Fruit fly (Drosophila melanogaster) whole organism, embryonic: ENCODE data around the gene CG4854.

ENCODE experiments used
- Abd-B ChIP-seq: fragments of 200-800 bp; sonication (Bioruptor generic); optimal IDR thresholded peaks from 2 replicates; lab custom pipeline; 2018; ENCODE audit warnings: missing biosample characterization, mild to moderate bottlenecking, missing genetic modification characterization, moderate library complexity
- Antp ChIP-seq: fragments of 200-800 bp; sonication (Bioruptor generic); optimal IDR thresholded peaks from 3 replicates; lab custom pipeline; 2016; ENCODE audit warnings: missing biosample characterization, missing genetic modification characterization
- B-H2 ChIP-seq: fragments of 200-800 bp; sonication (Bioruptor generic); optimal IDR thresholded peaks from 2 replicates; lab custom pipeline; 2018; ENCODE audit warnings: missing biosample characterization, mild to moderate bottlenecking, missing genetic modification characterization
- BEAF-32 ChIP-seq: fragments of 200-800 bp; sonication (Bioruptor generic); optimal IDR thresholded peaks from 3 replicates; lab custom pipeline; 2017; ENCODE audit warnings: missing biosample characterization, missing genetic modification characterization, mild to moderate bottlenecking, moderate library complexity, missing genetic modification reagents
- Bdp1 ChIP-seq: fragments of 200-800 bp; sonication (Bioruptor generic); optimal IDR thresholded peaks from 3 replicates; lab custom pipeline; 2016; ENCODE audit warnings: missing biosample characterization, missing genetic modification characterization
- Bgb ChIP-seq: fragments of 200-800 bp; sonication (Bioruptor generic); IDR thresholded peaks from 2 replicates; pipeline ENCODE4 v1.3.6; 2022; ENCODE audit warnings: missing biosample characterization, missing genetic modification characterization; ENCODE audit not compliant: partially characterized antibody
- CG10959 ChIP-seq: fragments of 200-800 bp; sonication (Bioruptor generic); IDR thresholded peaks from 2 replicates; pipeline ENCODE4 v1.3.6; 2022; ENCODE audit warnings: missing biosample characterization, missing genetic modification characterization
- CG11723 ChIP-seq: fragments of 200-800 bp; sonication (Bioruptor generic); optimal IDR thresholded peaks from 2 replicates; lab custom pipeline; 2017; ENCODE audit warnings: missing biosample characterization, mild to moderate bottlenecking, missing genetic modification characterization
- CG12391 ChIP-seq: fragments of 200-800 bp; sonication (Bioruptor generic); optimal IDR thresholded peaks from 3 replicates; lab custom pipeline; 2018; ENCODE audit warnings: missing biosample characterization, mild to moderate bottlenecking, missing genetic modification characterization, moderate library complexity
- CG12769 ChIP-seq: fragments of 200-800 bp; sonication (Bioruptor generic); optimal IDR thresholded peaks from 2 replicates; lab custom pipeline; 2019; ENCODE audit warnings: missing biosample characterization, mild to moderate bottlenecking, missing genetic modification characterization, moderate library complexity
- CG13424 ChIP-seq: fragments of 200-800 bp; sonication (Bioruptor generic); optimal IDR thresholded peaks from 2 replicates; lab custom pipeline; 2019; ENCODE audit warnings: missing biosample characterization, mild to moderate bottlenecking, missing genetic modification characterization, moderate library complexity
- CG15514 ChIP-seq: fragments of 200-800 bp; sonication (Bioruptor generic); optimal IDR thresholded peaks from 3 replicates; lab custom pipeline; 2017; ENCODE audit warnings: missing biosample characterization, missing genetic modification characterization, mild to moderate bottlenecking, moderate library complexity, missing genetic modification reagents
- CG17802 ChIP-seq: fragments of 200-800 bp; sonication (Bioruptor generic); optimal IDR thresholded peaks from 2 replicates; lab custom pipeline; 2018; ENCODE audit warnings: missing biosample characterization, mild to moderate bottlenecking, missing genetic modification characterization, moderate library complexity
- CG32532 ChIP-seq: fragments of 200-800 bp; sonication (Bioruptor generic); IDR thresholded peaks from 2 replicates; pipeline ENCODE4 v1.3.6; 2022; ENCODE audit warnings: missing biosample characterization, missing genetic modification characterization
- CG6175 ChIP-seq: fragments of 200-800 bp; sonication (Bioruptor generic); IDR thresholded peaks from 3 replicates; pipeline ENCODE4 v1.3.6; 2022; ENCODE audit warnings: missing biosample characterization, missing genetic modification characterization
- CG6254 ChIP-seq: fragments of 200-800 bp; sonication (Bioruptor generic); optimal IDR thresholded peaks from 3 replicates; lab custom pipeline; 2017; ENCODE audit warnings: mild to moderate bottlenecking, missing biosample characterization, missing genetic modification reagents, missing genetic modification characterization
- CG6654 ChIP-seq: fragments of 200-800 bp; sonication (Bioruptor generic); optimal IDR thresholded peaks from 2 replicates; lab custom pipeline; 2017; ENCODE audit warnings: missing biosample characterization, mild to moderate bottlenecking, missing genetic modification characterization
- CG8281 ChIP-seq: fragments of 200-800 bp; sonication (Bioruptor generic); optimal IDR thresholded peaks from 2 replicates; lab custom pipeline; 2018; ENCODE audit warnings: missing biosample characterization, mild to moderate bottlenecking, missing genetic modification characterization, moderate library complexity
- CG8478 ChIP-seq: fragments of >200 bp; optimal IDR thresholded peaks from 2 replicates; lab custom pipeline; 2018
- CG9609 ChIP-seq: fragments of 200-800 bp; sonication (Bioruptor generic); optimal IDR thresholded peaks from 3 replicates; lab custom pipeline; 2016; ENCODE audit warnings: missing biosample characterization, missing genetic modification characterization
- Deaf1 ChIP-seq: fragments of 200-800 bp; optimal IDR thresholded peaks from 3 replicates; lab custom pipeline; 2019; ENCODE audit warnings: missing biosample characterization, mild to moderate bottlenecking, missing genetic modification characterization, moderate library complexity
- Dek ChIP-seq: fragments of 200-800 bp; sonication (Bioruptor generic); optimal IDR thresholded peaks from 3 replicates; lab custom pipeline; 2019; ENCODE audit warnings: missing biosample characterization, mild to moderate bottlenecking, missing genetic modification characterization, moderate library complexity
- ERR ChIP-seq: fragments of 200-800 bp; sonication (Bioruptor generic); optimal IDR thresholded peaks from 2 replicates; lab custom pipeline; 2016; ENCODE audit warnings: missing biosample characterization, missing genetic modification characterization
- Ets65A ChIP-seq: fragments of 200-800 bp; sonication (Bioruptor generic); peaks from one replicate; lab custom pipeline; 2016; ENCODE audit warnings: missing biosample characterization, missing genetic modification characterization
- Ets97D ChIP-seq: fragments of 200-800 bp; sonication (Bioruptor generic); optimal IDR thresholded peaks from 3 replicates; lab custom pipeline; 2016; ENCODE audit warnings: missing biosample characterization, missing genetic modification characterization
- Fer2 ChIP-seq: fragments of 200-800 bp; sonication (Bioruptor generic); optimal IDR thresholded peaks from 2 replicates; lab custom pipeline; 2018; ENCODE audit warnings: missing biosample characterization, mild to moderate bottlenecking, missing genetic modification characterization, moderate library complexity
- Fer3 ChIP-seq: fragments of 200-800 bp; sonication (Bioruptor generic); optimal IDR thresholded peaks from 2 replicates; lab custom pipeline; 2018; ENCODE audit warnings: missing biosample characterization, mild to moderate bottlenecking, missing genetic modification characterization, moderate library complexity
- HHEX ChIP-seq: fragments of 200-800 bp; sonication (Bioruptor generic); optimal IDR thresholded peaks from 3 replicates; lab custom pipeline; 2017; ENCODE audit warnings: missing biosample characterization, mild to moderate bottlenecking, missing genetic modification characterization, missing genetic modification reagents
- Hey ChIP-seq: fragments of 200-800 bp; sonication (Bioruptor generic); optimal IDR thresholded peaks from 3 replicates; lab custom pipeline; 2018; ENCODE audit warnings: missing biosample characterization, mild to moderate bottlenecking, missing genetic modification characterization
- HmgD ChIP-seq: fragments of 200-800 bp; sonication (Bioruptor generic); optimal IDR thresholded peaks from 3 replicates; lab custom pipeline; 2016; ENCODE audit warnings: missing biosample characterization, missing genetic modification characterization
- Lpt ChIP-seq: fragments of >200 bp; optimal IDR thresholded peaks from 2 replicates; lab custom pipeline; 2018; ENCODE audit warnings: missing biosample characterization, missing genetic modification characterization
- Mad ChIP-seq: fragments of 200-800 bp; sonication (Bioruptor generic); optimal IDR thresholded peaks from 2 replicates; lab custom pipeline; 2016; ENCODE audit warnings: missing biosample characterization, missing genetic modification characterization
- NC2α ChIP-seq: fragments of 200-800 bp; sonication (Bioruptor generic); optimal IDR thresholded peaks from 2 replicates; lab custom pipeline; 2016; ENCODE audit warnings: missing biosample characterization, missing genetic modification characterization
- bowl ChIP-seq: fragments of 200-800 bp; sonication (Bioruptor generic); IDR thresholded peaks from 2 replicates; pipeline ENCODE4 v1.3.6; 2022; ENCODE audit warnings: missing biosample characterization, missing genetic modification characterization
- caup ChIP-seq: fragments of 200-800 bp; sonication (Bioruptor generic); optimal IDR thresholded peaks from 3 replicates; lab custom pipeline; 2017; ENCODE audit warnings: missing biosample characterization, mild to moderate bottlenecking, missing genetic modification characterization, moderate library complexity; ENCODE audit not compliant: severe bottlenecking
- cwo ChIP-seq: fragments of 200-800 bp; sonication (Bioruptor generic); optimal IDR thresholded peaks from 3 replicates; lab custom pipeline; 2017; ENCODE audit warnings: missing biosample characterization, missing genetic modification characterization, mild to moderate bottlenecking, moderate library complexity, missing genetic modification reagents
- dm ChIP-seq: fragments of 200-800 bp; sonication (Bioruptor generic); optimal IDR thresholded peaks from 3 replicates; lab custom pipeline; 2016; ENCODE audit warnings: missing biosample characterization, missing genetic modification characterization
- ems ChIP-seq: fragments of 200-800 bp; sonication (Bioruptor generic); optimal IDR thresholded peaks from 3 replicates; lab custom pipeline; 2016; ENCODE audit warnings: missing biosample characterization, missing genetic modification characterization
- eyg ChIP-seq: fragments of 200-800 bp; sonication (Bioruptor generic); optimal IDR thresholded peaks from 3 replicates; lab custom pipeline; 2016; ENCODE audit warnings: missing biosample characterization, missing genetic modification characterization
- fru ChIP-seq: fragments of >200 bp; optimal IDR thresholded peaks from 2 replicates; lab custom pipeline; 2017
- gem ChIP-seq: fragments of 200-800 bp; sonication (Bioruptor generic); optimal IDR thresholded peaks from 2 replicates; lab custom pipeline; 2019; ENCODE audit warnings: missing biosample characterization, mild to moderate bottlenecking, missing genetic modification characterization, moderate library complexity
- hkb ChIP-seq, 2 experiments: fragments of 200-800 bp in 1 of 2; fragments of >200 bp in 1 of 2; sonication (Bioruptor generic) in 1 of 2; IDR thresholded peaks in 1 of 2; optimal IDR thresholded peaks in 1 of 2; 2 replicates each; pipeline versions ENCODE4 v1.3.6 to Lab custom; 2017 to 2022; ENCODE audit warnings: missing biosample characterization in 1 of 2, missing genetic modification characterization in 1 of 2
- pb ChIP-seq: fragments of 200-800 bp; sonication (Bioruptor generic); optimal IDR thresholded peaks from 3 replicates; lab custom pipeline; 2016; ENCODE audit warnings: missing biosample characterization, missing genetic modification characterization
- phol ChIP-seq: fragments of 200-800 bp; sonication (Bioruptor generic); optimal IDR thresholded peaks from 3 replicates; lab custom pipeline; 2018; ENCODE audit warnings: missing biosample characterization, mild to moderate bottlenecking, missing genetic modification characterization, moderate library complexity
- rib ChIP-seq: fragments of 200-800 bp; sonication (Bioruptor generic); IDR thresholded peaks from 2 replicates; pipeline ENCODE4 v1.3.6; 2022; ENCODE audit warnings: missing biosample characterization, missing genetic modification characterization
- sob ChIP-seq: fragments of 200-800 bp; sonication (Bioruptor generic); IDR thresholded peaks from 2 replicates; pipeline ENCODE4 v1.3.6; 2022; ENCODE audit warnings: missing biosample characterization, missing genetic modification characterization
- wdn ChIP-seq: fragments of 200-800 bp; sonication (Bioruptor generic); IDR thresholded peaks from 2 replicates; pipeline ENCODE4 v1.3.6; 2022; ENCODE audit warnings: missing biosample characterization, missing genetic modification characterization
- wor ChIP-seq: fragments of 200-800 bp; sonication (Bioruptor generic); IDR thresholded peaks from 2 replicates; pipeline ENCODE4 v1.3.6; 2022; ENCODE audit warnings: missing biosample characterization, missing genetic modification characterization
- zen2 ChIP-seq: fragments of 200-800 bp; sonication (Bioruptor generic); IDR thresholded peaks from 3 replicates; pipeline ENCODE4 v1.3.6; 2022; ENCODE audit warnings: missing biosample characterization, missing genetic modification characterization; ENCODE audit not compliant: partially characterized antibody
- zf30C ChIP-seq: fragments of 200-800 bp; sonication (Bioruptor generic); optimal IDR thresholded peaks from 3 replicates; lab custom pipeline; 2018; ENCODE audit warnings: missing biosample characterization, mild to moderate bottlenecking, missing genetic modification characterization
- zfh1 ChIP-seq: fragments of 200-800 bp; sonication (Bioruptor generic); IDR thresholded peaks from 3 replicates; pipeline ENCODE4 v1.3.6; 2022; ENCODE audit warnings: missing biosample characterization, missing genetic modification characterization

The CG4854 gene

dm6 chr3R:19999474-19999873 is 28.4 kb upstream of the CG4854 start (continued):
- TF ChIP-seq CG8478 (lab: Kevin White, UChicago) (no peak), CG10959 (GFP tag; lab: Robert Waterston, UW) (peak; percentile 62), zfh1 (peak; percentile 89), CG13424 (peak; percentile 86), CG6254 (GFP tag; lab: Kevin White, UChicago) (peak; percentile 42), HHEX (GFP tag; lab: Kevin White, UChicago) (peak; percentile 64), gem (peak; percentile 92), sob (GFP tag; lab: Robert Waterston, UW) (peak; percentile 82), ERR (no peak), CG6654 (GFP tag; lab: Kevin White, UChicago) (peak; percentile 43), rib (GFP tag; lab: Robert Waterston, UW) (0 out of 2 replicates have a peak, but pooled peaks have one; percentile 30), Antp (no peak), eyg (GFP tag; lab: Kevin White, UChicago) (no peak), bowl (GFP tag; lab: Robert Waterston, UW) (peak; percentile 42; the same call in 1 of the 2 replicates), phol (tag; lab: Kevin White, UChicago) (peak; percentile 84), CG12391 (tag; lab: Kevin White, UChicago) (peak; percentile 89), CG32532 (GFP tag; lab: Robert Waterston, UW) (peak; percentile 85), Hey (tag; lab: Kevin White, UChicago) (no peak), Bgb (GFP tag; lab: Robert Waterston, UW) (no peak), CG12769 (tag; lab: Kevin White, UChicago) (peak; percentile 80), Dek (tag; lab: Kevin White, UChicago) (peak; percentile 73), Fer2 (peak; percentile 53), pb (GFP tag; lab: Kevin White, UChicago) (no peak), zf30C (GFP tag; lab: Kevin White, UChicago) (no peak), NC2α (GFP tag; lab: Kevin White, UChicago) (no peak), hkb (optimal IDR thresholded peaks at IDR 0.05; lab: Kevin White, UChicago) (no peak), hkb (GFP tag; IDR thresholded peaks at IDR 0.05; lab: Robert Waterston, UW) (peak; percentile 84), BEAF-32 (GFP tag; lab: Kevin White, UChicago) (no peak), B-H2 (GFP tag; lab: Kevin White, UChicago) (peak; percentile 52), Ets65A (GFP tag; lab: Kevin White, UChicago) (no peak), Deaf1 (tag; lab: Kevin White, UChicago) (peak; percentile 55), CG9609 (GFP tag; lab: Kevin White, UChicago) (no peak), caup (GFP tag; lab: Kevin White, UChicago) (peak; percentile 70), CG6175 (GFP tag; lab: Robert Waterston, UW) (0 out of 3 replicates have a peak, but pooled peaks have one; percentile 15), Bdp1 (GFP tag; lab: Kevin White, UChicago) (no peak), CG17802 (tag; lab: Kevin White, UChicago) (no peak), dm (no peak), fru (lab: Kevin White, UChicago) (no peak), CG11723 (GFP tag; lab: Kevin White, UChicago) (peak; percentile 8), cwo (GFP tag; lab: Kevin White, UChicago) (peak; percentile 51), ems (peak; percentile 26), wor (GFP tag; lab: Robert Waterston, UW) (peak; percentile 39; the same call in 1 of the 2 replicates), Lpt (GFP tag; lab: Kevin White, UChicago) (no peak), Fer3 (tag; lab: Kevin White, UChicago) (peak; percentile 84), HmgD (no peak), CG15514 (GFP tag; lab: Kevin White, UChicago) (peak; percentile 20), Abd-B (GFP tag; lab: Kevin White, UChicago) (peak; percentile 70), Ets97D (GFP tag; lab: Kevin White, UChicago) (no peak), zen2 (GFP tag; lab: Robert Waterston, UW) (no peak), Mad (GFP tag; lab: Kevin White, UChicago) (no peak), wdn (GFP tag; lab: Robert Waterston, UW) (0 out of 2 replicates have a peak, but pooled peaks have one; percentile 34), CG8281 (tag; lab: Kevin White, UChicago) (peak; percentile 31)
